Fruit fly (Drosophila melanogaster) whole organism, embryonic: ENCODE data around the gene Ror.

Source experiments
- Atf3 ChIP-seq: fragments of 200-800 bp; sonication (Bioruptor generic); optimal IDR thresholded peaks from 3 replicates; lab custom pipeline; 2016; ENCODE audit warnings: missing biosample characterization, missing genetic modification characterization
- CG10147 ChIP-seq: fragments of 200-800 bp; sonication (Bioruptor generic); optimal IDR thresholded peaks from 2 replicates; lab custom pipeline; 2019; ENCODE audit warnings: missing biosample characterization, mild to moderate bottlenecking, missing genetic modification characterization, moderate library complexity
- CG10274 ChIP-seq: fragments of 200-800 bp; sonication (Bioruptor generic); optimal IDR thresholded peaks from 3 replicates; lab custom pipeline; 2017; ENCODE audit warnings: missing biosample characterization, mild to moderate bottlenecking, missing genetic modification characterization
- CG11695 ChIP-seq: fragments of 200-800 bp; sonication (Bioruptor generic); IDR thresholded peaks from 3 replicates; pipeline ENCODE4 v1.3.6; 2022; ENCODE audit warnings: missing biosample characterization, missing genetic modification characterization
- CG12744 ChIP-seq: fragments of 200-800 bp; sonication (Bioruptor generic); optimal IDR thresholded peaks from 2 replicates; lab custom pipeline; 2016; ENCODE audit warnings: missing biosample characterization, missing genetic modification characterization
- CG15011 ChIP-seq: fragments of 200-800 bp; sonication (Bioruptor generic); optimal IDR thresholded peaks from 3 replicates; lab custom pipeline; 2018; ENCODE audit warnings: missing biosample characterization, mild to moderate bottlenecking, missing genetic modification characterization
- CG16863 ChIP-seq: fragments of 200-800 bp; sonication (Bioruptor generic); optimal IDR thresholded peaks from 3 replicates; lab custom pipeline; 2016; ENCODE audit warnings: missing biosample characterization, missing genetic modification characterization
- CG17328 ChIP-seq: fragments of 200-800 bp; sonication (Bioruptor generic); IDR thresholded peaks from 2 replicates; pipeline ENCODE4 v1.3.6; 2022; ENCODE audit warnings: missing biosample characterization, missing genetic modification characterization
- CG2199 ChIP-seq: fragments of 200-800 bp; sonication (Bioruptor generic); IDR thresholded peaks from 3 replicates; pipeline ENCODE4 v1.3.6; 2022; ENCODE audit warnings: missing biosample characterization, missing genetic modification characterization
- CG2678 ChIP-seq: fragments of 200-800 bp; sonication (Bioruptor generic); optimal IDR thresholded peaks from 3 replicates; lab custom pipeline; 2019; ENCODE audit warnings: missing biosample characterization, mild to moderate bottlenecking, missing genetic modification characterization, moderate library complexity
- CG2889 ChIP-seq: fragments of 200-800 bp; sonication (Bioruptor generic); IDR thresholded peaks from 3 replicates; pipeline ENCODE4 v1.3.6; 2022; ENCODE audit warnings: missing biosample characterization, missing genetic modification characterization
- CG31224 ChIP-seq: fragments of 200-800 bp; sonication (Bioruptor generic); IDR thresholded peaks from 2 replicates; pipeline ENCODE4 v1.3.6; 2022; ENCODE audit warnings: missing biosample characterization, missing genetic modification characterization
- CG3847 ChIP-seq: fragments of 200-800 bp; sonication (Bioruptor generic); IDR thresholded peaks from 2 replicates; pipeline ENCODE4 v1.3.6; 2022; ENCODE audit warnings: missing biosample characterization, missing genetic modification characterization
- CG43689 ChIP-seq: fragments of 200-800 bp; sonication (Bioruptor generic); IDR thresholded peaks from 2 replicates; pipeline ENCODE4 v1.3.6; 2022; ENCODE audit warnings: missing biosample characterization, missing genetic modification characterization
- CG4617 ChIP-seq: fragments of 200-800 bp; sonication (Bioruptor generic); optimal IDR thresholded peaks from 3 replicates; lab custom pipeline; 2016; ENCODE audit warnings: missing biosample characterization, missing genetic modification characterization, borderline replicate concordance
- CG6254 ChIP-seq: fragments of 200-800 bp; sonication (Bioruptor generic); optimal IDR thresholded peaks from 3 replicates; lab custom pipeline; 2017; ENCODE audit warnings: mild to moderate bottlenecking, missing biosample characterization, missing genetic modification reagents, missing genetic modification characterization
- CG7372 ChIP-seq: fragments of 200-800 bp; sonication (Bioruptor generic); IDR thresholded peaks from 2 replicates; pipeline ENCODE4 v1.3.6; 2022; ENCODE audit warnings: missing biosample characterization, missing genetic modification characterization
- CG8290 ChIP-seq, 3 experiments: fragments of 200-800 bp; sonication (Bioruptor generic); optimal IDR thresholded peaks; 2 replicates each; lab custom pipeline; 2016 to 2019; ENCODE audit warnings: missing biosample characterization in 3 of 3, missing genetic modification characterization in 3 of 3, mild to moderate bottlenecking in 2 of 3, moderate library complexity in 1 of 3
- CG8388 ChIP-seq: fragments of 200-800 bp; sonication (Bioruptor generic); optimal IDR thresholded peaks from 2 replicates; lab custom pipeline; 2019; ENCODE audit warnings: missing biosample characterization, mild to moderate bottlenecking, missing genetic modification characterization, moderate library complexity
- CG8944 ChIP-seq: fragments of 200-800 bp; sonication (Bioruptor generic); optimal IDR thresholded peaks from 3 replicates; lab custom pipeline; 2016; ENCODE audit warnings: missing biosample characterization, missing genetic modification characterization
- CG9609 ChIP-seq: fragments of 200-800 bp; sonication (Bioruptor generic); optimal IDR thresholded peaks from 3 replicates; lab custom pipeline; 2016; ENCODE audit warnings: missing biosample characterization, missing genetic modification characterization
- D19B ChIP-seq: fragments of 200-800 bp; sonication (Bioruptor generic); optimal IDR thresholded peaks from 2 replicates; lab custom pipeline; 2017; ENCODE audit warnings: missing biosample characterization, mild to moderate bottlenecking, missing genetic modification characterization
- E2f1 ChIP-seq: fragments of 200-800 bp; sonication (Bioruptor generic); IDR thresholded peaks from 2 replicates; pipeline ENCODE4 v1.3.6; 2022; ENCODE audit warnings: missing biosample characterization, missing genetic modification characterization
- Hr39 ChIP-seq: fragments of >200 bp; optimal IDR thresholded peaks from 2 replicates; lab custom pipeline; 2017
- Hr78 ChIP-seq, 2 experiments: fragments of 200-800 bp in 1 of 2; fragments of >200 bp in 1 of 2; sonication (Bioruptor generic) in 1 of 2; optimal IDR thresholded peaks; 2 replicates each; lab custom pipeline; 2017 to 2019; ENCODE audit warnings: missing biosample characterization in 2 of 2, missing genetic modification characterization in 2 of 2, mild to moderate bottlenecking in 1 of 2, moderate library complexity in 1 of 2
- Hsf ChIP-seq: fragments of 200-800 bp; sonication (Bioruptor generic); optimal IDR thresholded peaks from 3 replicates; lab custom pipeline; 2016; ENCODE audit warnings: missing biosample characterization, missing genetic modification characterization
- Mrtf ChIP-seq: fragments of 200-800 bp; sonication (Bioruptor generic); IDR thresholded peaks from 3 replicates; pipeline ENCODE4 v1.3.6; 2022; ENCODE audit warnings: missing biosample characterization, missing genetic modification characterization
- Myb ChIP-seq: fragments of 200-800 bp; sonication (Bioruptor generic); optimal IDR thresholded peaks from 2 replicates; lab custom pipeline; 2016; ENCODE audit warnings: missing biosample characterization, missing genetic modification characterization
- Side ChIP-seq: fragments of 200-800 bp; sonication (Bioruptor generic); optimal IDR thresholded peaks from 2 replicates; lab custom pipeline; 2016; ENCODE audit warnings: missing biosample characterization, missing genetic modification characterization
- Sox102F ChIP-seq: fragments of 200-800 bp; sonication (Bioruptor generic); optimal IDR thresholded peaks from 2 replicates; lab custom pipeline; 2018; ENCODE audit warnings: missing biosample characterization, mild to moderate bottlenecking, missing genetic modification characterization, moderate library complexity
- Trl ChIP-seq, 3 experiments: fragments of >200 bp in 2 of 3; fragments of 200-800 bp in 1 of 3; sonication (Bioruptor generic) in 1 of 3; optimal IDR thresholded peaks; 2 replicates in 1 of 3; 3 replicates in 2 of 3; lab custom pipeline; 2016 to 2017; ENCODE audit warnings: missing biosample characterization in 1 of 3, missing genetic modification characterization in 1 of 3
- ac ChIP-seq: fragments of 200-800 bp; sonication (Bioruptor generic); optimal IDR thresholded peaks from 3 replicates; lab custom pipeline; 2017; ENCODE audit warnings: missing biosample characterization, mild to moderate bottlenecking, missing genetic modification characterization
- ap ChIP-seq: fragments of 200-800 bp; sonication (Bioruptor generic); IDR thresholded peaks from 2 replicates; pipeline ENCODE4 v1.3.6; 2022; ENCODE audit warnings: missing biosample characterization, missing genetic modification characterization
- ash1 ChIP-seq: fragments of 200-800 bp; sonication (Bioruptor generic); optimal IDR thresholded peaks from 2 replicates; lab custom pipeline; 2018; ENCODE audit warnings: missing biosample characterization, mild to moderate bottlenecking, missing genetic modification characterization
- az2 ChIP-seq: fragments of 200-800 bp; sonication (Bioruptor generic); optimal IDR thresholded peaks from 3 replicates; lab custom pipeline; 2016; ENCODE audit warnings: missing biosample characterization, missing genetic modification characterization
- cad ChIP-seq: fragments of >200 bp; optimal IDR thresholded peaks from 2 replicates; lab custom pipeline; 2017; ENCODE audit warnings: missing biosample characterization, missing genetic modification characterization
- caup ChIP-seq: fragments of 200-800 bp; sonication (Bioruptor generic); optimal IDR thresholded peaks from 3 replicates; lab custom pipeline; 2017; ENCODE audit warnings: missing biosample characterization, mild to moderate bottlenecking, missing genetic modification characterization, moderate library complexity; ENCODE audit not compliant: severe bottlenecking
- en ChIP-seq: fragments of 200-800 bp; sonication (Bioruptor generic); optimal IDR thresholded peaks from 2 replicates; lab custom pipeline; 2016; ENCODE audit warnings: missing biosample characterization, missing genetic modification characterization
- fu2 ChIP-seq: fragments of 200-800 bp; sonication (Bioruptor generic); optimal IDR thresholded peaks from 2 replicates; lab custom pipeline; 2016; ENCODE audit warnings: missing biosample characterization, missing genetic modification characterization
- gcm ChIP-seq: fragments of 200-800 bp; sonication (Bioruptor generic); optimal IDR thresholded peaks from 2 replicates; lab custom pipeline; 2019; ENCODE audit warnings: missing biosample characterization, mild to moderate bottlenecking, missing genetic modification characterization, moderate library complexity
- h ChIP-seq: fragments of >200 bp; optimal IDR thresholded peaks from 2 replicates; lab custom pipeline; 2017
- ind ChIP-seq: fragments of 200-800 bp; sonication (Bioruptor generic); optimal IDR thresholded peaks from 3 replicates; lab custom pipeline; 2016; ENCODE audit warnings: missing biosample characterization, missing genetic modification characterization
- mld ChIP-seq: fragments of 200-800 bp; sonication (Bioruptor generic); IDR thresholded peaks from 3 replicates; pipeline ENCODE4 v1.3.6; 2022; ENCODE audit warnings: missing biosample characterization, missing genetic modification characterization; ENCODE audit not compliant: partially characterized antibody
- nau ChIP-seq: fragments of 200-800 bp; sonication (Bioruptor generic); optimal IDR thresholded peaks from 3 replicates; lab custom pipeline; 2017; ENCODE audit warnings: missing biosample characterization, mild to moderate bottlenecking, missing genetic modification characterization, missing genetic modification reagents
- nerfin-2 ChIP-seq: fragments of 200-800 bp; sonication (Bioruptor generic); IDR thresholded peaks from 2 replicates; pipeline ENCODE4 v1.3.6; 2022; ENCODE audit warnings: missing biosample characterization, missing genetic modification characterization; ENCODE audit not compliant: partially characterized antibody
- onecut ChIP-seq: fragments of 200-800 bp; sonication (Bioruptor generic); IDR thresholded peaks from 2 replicates; pipeline ENCODE4 v1.3.6; 2022; ENCODE audit warnings: missing biosample characterization, missing genetic modification characterization
- sc ChIP-seq, 3 experiments: fragments of >200 bp in 2 of 3; fragments of 200-800 bp in 1 of 3; sonication (Bioruptor generic) in 1 of 3; optimal IDR thresholded peaks; 2 replicates in 2 of 3; 3 replicates in 1 of 3; lab custom pipeline; 2017; ENCODE audit warnings: mild to moderate bottlenecking in 1 of 3, missing biosample characterization in 1 of 3, missing genetic modification characterization in 1 of 3, missing genetic modification reagents in 1 of 3
- schlank ChIP-seq: fragments of 200-800 bp; sonication (Bioruptor generic); optimal IDR thresholded peaks from 2 replicates; lab custom pipeline; 2018; ENCODE audit warnings: missing biosample characterization, mild to moderate bottlenecking, missing genetic modification characterization
- scrt ChIP-seq: fragments of 200-800 bp; sonication (Bioruptor generic); optimal IDR thresholded peaks from 2 replicates; lab custom pipeline; 2018; ENCODE audit warnings: missing biosample characterization, mild to moderate bottlenecking, missing genetic modification characterization, moderate library complexity
- shn ChIP-seq: fragments of 200-800 bp; sonication (Bioruptor generic); optimal IDR thresholded peaks from 3 replicates; lab custom pipeline; 2016; ENCODE audit warnings: missing biosample characterization, missing genetic modification characterization
- yki ChIP-seq: fragments of >200 bp; optimal IDR thresholded peaks from 3 replicates; lab custom pipeline; 2018
- zfh1 ChIP-seq: fragments of 200-800 bp; sonication (Bioruptor generic); IDR thresholded peaks from 3 replicates; pipeline ENCODE4 v1.3.6; 2022; ENCODE audit warnings: missing biosample characterization, missing genetic modification characterization

The Ror gene

dm6 chr2L:10298306-10298705 is 46.7 kb downstream of the Ror start (continued):
- no peak for TF ChIP-seq sc (optimal IDR thresholded peaks at IDR 0.05; lab: Kevin White, UChicago)
- TF ChIP-seq sc (GFP tag; optimal IDR thresholded peaks at IDR 0.05; lab: Kevin White, UChicago) = no peak
- TF ChIP-seq h (lab: Kevin White, UChicago) = no peak
- TF ChIP-seq Trl (optimal IDR thresholded peaks at IDR 0.05; lab: Kevin White, UChicago) = no peak
- no peak for TF ChIP-seq Trl (GFP tag; optimal IDR thresholded peaks at IDR 0.05; lab: Kevin White, UChicago)
- TF ChIP-seq CG6254 (GFP tag; lab: Kevin White, UChicago) = no peak
- no peak for TF ChIP-seq Hr78 (GFP tag; optimal IDR thresholded peaks at IDR 0.05; lab: Kevin White, UChicago)
- TF ChIP-seq D19B (GFP tag; lab: Kevin White, UChicago) = peak; percentile 74
- TF ChIP-seq CG7372 (GFP tag; lab: Robert Waterston, UW) = no peak
- TF ChIP-seq scrt (GFP tag; lab: Kevin White, UChicago) = no peak
- no peak for TF ChIP-seq gcm (GFP tag; lab: Kevin White, UChicago)
- TF ChIP-seq mld (GFP tag; lab: Robert Waterston, UW) = no peak
- no peak for TF ChIP-seq CG17328 (GFP tag; lab: Robert Waterston, UW)
- peak; percentile 98 for TF ChIP-seq CG2199 (GFP tag; lab: Robert Waterston, UW)
- TF ChIP-seq CG31224 = no peak
- TF ChIP-seq CG43689 = no peak
- no peak for TF ChIP-seq CG15011 (GFP tag; lab: Kevin White, UChicago)
- TF ChIP-seq E2f1 (GFP tag; lab: Robert Waterston, UW) = no peak
- TF ChIP-seq Hsf = no peak
- no peak for TF ChIP-seq ap (GFP tag; lab: Robert Waterston, UW)
- no peak for TF ChIP-seq CG3847 (GFP tag; lab: Robert Waterston, UW)
- TF ChIP-seq CG8290 (GFP tag; optimal IDR thresholded peaks at IDR 0.05; lab: Kevin White, UChicago) = peak; percentile 98
- peak; percentile 87 to 91 for TF ChIP-seq CG8290 (tag; optimal IDR thresholded peaks at IDR 0.05; lab: Kevin White, UChicago)
- no peak for TF ChIP-seq nau (GFP tag; lab: Kevin White, UChicago)
- no peak for TF ChIP-seq CG9609 (GFP tag; lab: Kevin White, UChicago)
- TF ChIP-seq en (GFP tag; lab: Kevin White, UChicago) = no peak
- no peak for TF ChIP-seq CG10274 (GFP tag; lab: Kevin White, UChicago)
- TF ChIP-seq CG12744 (GFP tag; lab: Kevin White, UChicago) = no peak
- TF ChIP-seq Side (GFP tag; lab: Kevin White, UChicago) = no peak
- TF ChIP-seq az2 = no peak
- TF ChIP-seq CG11695 (GFP tag; lab: Robert Waterston, UW) = no peak
- TF ChIP-seq CG8388 (GFP tag; lab: Kevin White, UChicago) = no peak
- peak; percentile 62 for TF ChIP-seq CG4617 (GFP tag; lab: Kevin White, UChicago)
- no peak for TF ChIP-seq CG10147 (GFP tag; lab: Kevin White, UChicago)
- peak; percentile 65; the same call in 1 of the 2 replicates for TF ChIP-seq nerfin-2 (GFP tag; lab: Robert Waterston, UW)
- TF ChIP-seq shn (GFP tag; lab: Kevin White, UChicago) = no peak
- TF ChIP-seq schlank (tag; lab: Kevin White, UChicago) = no peak
- no peak for TF ChIP-seq onecut (GFP tag; lab: Robert Waterston, UW)
- TF ChIP-seq ash1 (GFP tag; lab: Kevin White, UChicago) = no peak
- TF ChIP-seq caup (GFP tag; lab: Kevin White, UChicago) = peak; percentile 10
- TF ChIP-seq Hr39 (lab: Kevin White, UChicago) = no peak
- TF ChIP-seq zfh1 = no peak
- TF ChIP-seq CG16863 = no peak
- no peak for TF ChIP-seq ac (GFP tag; lab: Kevin White, UChicago)
- no peak for TF ChIP-seq Sox102F (GFP tag; lab: Kevin White, UChicago)
- no peak for TF ChIP-seq ind (GFP tag; lab: Kevin White, UChicago)
- no peak for TF ChIP-seq Mrtf (GFP tag; lab: Robert Waterston, UW)
- TF ChIP-seq Myb (GFP tag; lab: Kevin White, UChicago) = peak; percentile 62
- no peak for TF ChIP-seq CG2889 (GFP tag; lab: Robert Waterston, UW)
- no peak for TF ChIP-seq CG2678
- no peak for TF ChIP-seq cad
- no peak for TF ChIP-seq fu2 (GFP tag; lab: Kevin White, UChicago)
- TF ChIP-seq Atf3 = no peak
- no peak for TF ChIP-seq CG8944
- no peak for TF ChIP-seq yki (lab: Kevin White, UChicago)
